Worm (Caenorhabditis elegans): ENCODE results near the gene srh-244.

DNA sequence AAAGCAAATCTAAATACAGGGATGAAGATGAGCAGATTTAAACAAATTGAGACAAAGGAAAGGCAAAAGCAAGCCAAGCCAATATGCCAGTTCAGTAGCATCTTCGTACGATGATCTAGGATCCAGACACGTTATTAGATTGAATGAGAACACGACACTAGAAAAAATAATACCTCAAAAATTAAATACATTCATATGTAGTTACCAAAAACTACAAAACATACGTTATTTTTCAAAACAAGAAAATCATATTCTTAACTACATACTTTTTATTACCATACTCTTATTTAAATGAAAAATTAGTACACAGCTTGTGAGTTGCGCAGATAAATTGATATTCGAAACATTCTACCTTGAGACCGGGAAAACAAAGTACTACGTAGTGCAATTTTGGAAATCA lies 30.4 kb upstream of the srh-244 start, which contains the start of gene srx-6:
- no peak for TF ChIP-seq ceh-16 (tag; optimal IDR thresholded peaks at IDR 0.05)
- TF ChIP-seq fkh-10 (GFP tag; optimal IDR thresholded peaks at IDR 0.05), result no peak
- no peak for TF ChIP-seq ZK546.5 (tag; optimal IDR thresholded peaks at IDR 0.05)
- TF ChIP-seq lin-15B (tag; optimal IDR thresholded peaks at IDR 0.05), result no peak
- TF ChIP-seq pha-4 (tag; optimal IDR thresholded peaks at IDR 0.05), result no peak
- no peak for TF ChIP-seq egl-27 (tag; optimal IDR thresholded peaks at IDR 0.05)
- no peak for TF ChIP-seq nhr-11 (tag; optimal IDR thresholded peaks at IDR 0.05)
- no peak for TF ChIP-seq jun-1 (tag; optimal IDR thresholded peaks at IDR 0.05)
- TF ChIP-seq ztf-11 (tag; optimal IDR thresholded peaks at IDR 0.05), result no peak

Measured in whole organism, L3 larva.